Worm (Caenorhabditis elegans): ENCODE results near the gene F25B4.7.
"Not testable (repeated sequence)": the region's sequence is repeated elsewhere in the genome, so short reads cannot be mapped to it uniquely, and the experiment has no call there.

ce11 chrV:5663317-5663716 is 23.7 kb downstream of the F25B4.7 start, which contains the start of gene C14C11.1:
- TF ChIP-seq C38D4.7 (GFP tag; optimal IDR thresholded peaks at IDR 0.05); sox-4 (tag; optimal IDR thresholded peaks at IDR 0.05); ceh-30 (tag; optimal IDR thresholded peaks at IDR 0.05); ceh-14 (tag; optimal IDR thresholded peaks at IDR 0.05); ttx-3 (tag; optimal IDR thresholded peaks at IDR 0.05); pat-9 (tag; optimal IDR thresholded peaks at IDR 0.05); pax-1 (tag; optimal IDR thresholded peaks at IDR 0.05); fkh-6 (tag; optimal IDR thresholded peaks at IDR 0.05); madf-2 (tag; optimal IDR thresholded peaks at IDR 0.05); sox-2 (GFP tag; IDR thresholded peaks at IDR 0.05); unc-86 (tag; optimal IDR thresholded peaks at IDR 0.05); elt-2 (tag; optimal IDR thresholded peaks at IDR 0.05); ama-1 (optimal IDR thresholded peaks at IDR 0.05): not testable (repeated sequence)

All from whole organism, late embryonic.